Worm (Caenorhabditis elegans): ENCODE results near the gene F55H2.5.

Gene F55H2.5

ce11 chrIII:9504347-9504746 is 6.9 kb upstream of the F55H2.5 start:
- no peak for TF ChIP-seq ceh-16 (tag; optimal IDR thresholded peaks at IDR 0.05)

ce11 chrIII:9507799-9508198 is 3.5 kb upstream of the F55H2.5 start, which contains the start of gene vha-14:
TSS of gene vha-14 (plus strand) at chrIII:9508100.
- TF ChIP-seq nhr-25 (tag; optimal IDR thresholded peaks at IDR 0.05) = peak; percentile 56
- no peak for TF ChIP-seq nhr-77 (tag; optimal IDR thresholded peaks at IDR 0.05)
- no peak for TF ChIP-seq ztf-11 (tag; optimal IDR thresholded peaks at IDR 0.05)
- peak; percentile 3 for TF ChIP-seq ama-1 (optimal IDR thresholded peaks at IDR 0.05)
- TF ChIP-seq snpc-4 (tag; optimal IDR thresholded peaks at IDR 0.05) = peak; percentile 8
- TF ChIP-seq lsy-12 (tag; optimal IDR thresholded peaks at IDR 0.05) = no peak
- TF ChIP-seq tbx-2 (tag; optimal IDR thresholded peaks at IDR 0.05) = no peak
- no peak for TF ChIP-seq unc-62 (GFP tag; optimal IDR thresholded peaks at IDR 0.05)
- TF ChIP-seq lin-15B (tag; optimal IDR thresholded peaks at IDR 0.05) = peak; percentile 78
- no peak for TF ChIP-seq R02D3.7 (tag; optimal IDR thresholded peaks at IDR 0.05)
- no peak for TF ChIP-seq daf-12 (tag; optimal IDR thresholded peaks at IDR 0.05)
- no peak for TF ChIP-seq nhr-76 (tag; optimal IDR thresholded peaks at IDR 0.05)
- no peak for TF ChIP-seq mdl-1 (tag; optimal IDR thresholded peaks at IDR 0.05)
- TF ChIP-seq fkh-10 (GFP tag; optimal IDR thresholded peaks at IDR 0.05) = no peak
- no peak for TF ChIP-seq jun-1 (tag; optimal IDR thresholded peaks at IDR 0.05)
- TF ChIP-seq ceh-28 (tag; optimal IDR thresholded peaks at IDR 0.05) = peak; percentile 6
- TF ChIP-seq ceh-9 (tag; optimal IDR thresholded peaks at IDR 0.05) = no peak
- no peak for TF ChIP-seq elt-3 (tag; optimal IDR thresholded peaks at IDR 0.05)
- no peak for TF ChIP-seq egl-27 (tag; optimal IDR thresholded peaks at IDR 0.05)
- no peak for TF ChIP-seq unc-39 (tag; optimal IDR thresholded peaks at IDR 0.05)
- peak; percentile 73 for TF ChIP-seq nfya-1 (tag; optimal IDR thresholded peaks at IDR 0.05; ENCODE audit: insufficient read depth)
- TF ChIP-seq elt-2 (tag; optimal IDR thresholded peaks at IDR 0.05) = peak; percentile 28
- no peak for TF ChIP-seq egl-5 (tag; optimal IDR thresholded peaks at IDR 0.05)
- no peak for TF ChIP-seq ZK546.5 (tag; optimal IDR thresholded peaks at IDR 0.05)
- no peak for TF ChIP-seq nhr-11 (tag; optimal IDR thresholded peaks at IDR 0.05)
- TF ChIP-seq aly-2 (tag; optimal IDR thresholded peaks at IDR 0.05) = no peak
- TF ChIP-seq zag-1 (tag; optimal IDR thresholded peaks at IDR 0.05) = no peak
- no peak for TF ChIP-seq sea-2 (GFP tag; optimal IDR thresholded peaks at IDR 0.05)
- peak; percentile 8 for TF ChIP-seq nhr-23 (tag; optimal IDR thresholded peaks at IDR 0.05)
- TF ChIP-seq mml-1 (tag; optimal IDR thresholded peaks at IDR 0.05) = no peak
- TF ChIP-seq eor-1 (tag; optimal IDR thresholded peaks at IDR 0.05) = no peak
- TF ChIP-seq pqm-1 (tag; optimal IDR thresholded peaks at IDR 0.05) = peak; percentile 31
- TF ChIP-seq fos-1 (tag; optimal IDR thresholded peaks at IDR 0.05) = no peak
- TF ChIP-seq nhr-237 (tag; optimal IDR thresholded peaks at IDR 0.05) = no peak
- peak; percentile 70 for TF ChIP-seq pha-4 (tag; optimal IDR thresholded peaks at IDR 0.05)
- TF ChIP-seq nhr-67 (tag; optimal IDR thresholded peaks at IDR 0.05) = no peak
- no peak for TF ChIP-seq nhr-28 (tag; optimal IDR thresholded peaks at IDR 0.05)
- TF ChIP-seq ceh-16 (tag; optimal IDR thresholded peaks at IDR 0.05) = no peak
- TF ChIP-seq fkh-2 (tag; optimal IDR thresholded peaks at IDR 0.05) = no peak
- no peak for TF ChIP-seq elt-1 (tag; optimal IDR thresholded peaks at IDR 0.05)
- no peak for TF ChIP-seq ceh-82 (tag; optimal IDR thresholded peaks at IDR 0.05)
- TF ChIP-seq nhr-43 (tag; optimal IDR thresholded peaks at IDR 0.05; ENCODE audit: poor library complexity, severe bottlenecking) = no peak
- TF ChIP-seq skn-1 (tag; optimal IDR thresholded peaks at IDR 0.05) = no peak
- TF ChIP-seq nhr-12 (tag; optimal IDR thresholded peaks at IDR 0.05) = no peak
- TF ChIP-seq hmg-11 (tag; optimal IDR thresholded peaks at IDR 0.05) = peak; percentile 40
- TF ChIP-seq ztf-4 (tag; optimal IDR thresholded peaks at IDR 0.05) = no peak
- peak; percentile 55 for TF ChIP-seq lin-39 (tag; optimal IDR thresholded peaks at IDR 0.05)
